Worm (Caenorhabditis elegans): ENCODE results near the gene F29B9.11.
A peak's percentile ranks its signal among the peaks of the same experiment; 100 is the strongest.

- TF ChIP-seq egl-44 (GFP tag; IDR thresholded peaks at IDR 0.05): no peak
- TF ChIP-seq pha-4 (tag; optimal IDR thresholded peaks at IDR 0.05): no peak
- no peak for TF ChIP-seq T26A5.8 (tag; optimal IDR thresholded peaks at IDR 0.05)
- no peak for TF ChIP-seq lin-54 (GFP tag; optimal IDR thresholded peaks at IDR 0.05)
- no peak for TF ChIP-seq chd-7 (tag; optimal IDR thresholded peaks at IDR 0.05)
- TF ChIP-seq zfh-2 (GFP tag; conservative IDR thresholded peaks at IDR 0.05): peak; percentile 84
- no peak for TF ChIP-seq tbp1 (GFP tag; optimal IDR thresholded peaks at IDR 0.05)
- TF ChIP-seq madf-6 (GFP tag; IDR thresholded peaks at IDR 0.05): no peak
- no peak for TF ChIP-seq ztf-6 (GFP tag; IDR thresholded peaks at IDR 0.05)
These were observed 36.1 kb downstream of the F29B9.11 start for ce11 chrIV:4623852-4624251.

Data from whole organism, young adult.